Fruit fly (Drosophila melanogaster): ENCODE results near the gene Ir7b.

Gene Ir7b

DNA sequence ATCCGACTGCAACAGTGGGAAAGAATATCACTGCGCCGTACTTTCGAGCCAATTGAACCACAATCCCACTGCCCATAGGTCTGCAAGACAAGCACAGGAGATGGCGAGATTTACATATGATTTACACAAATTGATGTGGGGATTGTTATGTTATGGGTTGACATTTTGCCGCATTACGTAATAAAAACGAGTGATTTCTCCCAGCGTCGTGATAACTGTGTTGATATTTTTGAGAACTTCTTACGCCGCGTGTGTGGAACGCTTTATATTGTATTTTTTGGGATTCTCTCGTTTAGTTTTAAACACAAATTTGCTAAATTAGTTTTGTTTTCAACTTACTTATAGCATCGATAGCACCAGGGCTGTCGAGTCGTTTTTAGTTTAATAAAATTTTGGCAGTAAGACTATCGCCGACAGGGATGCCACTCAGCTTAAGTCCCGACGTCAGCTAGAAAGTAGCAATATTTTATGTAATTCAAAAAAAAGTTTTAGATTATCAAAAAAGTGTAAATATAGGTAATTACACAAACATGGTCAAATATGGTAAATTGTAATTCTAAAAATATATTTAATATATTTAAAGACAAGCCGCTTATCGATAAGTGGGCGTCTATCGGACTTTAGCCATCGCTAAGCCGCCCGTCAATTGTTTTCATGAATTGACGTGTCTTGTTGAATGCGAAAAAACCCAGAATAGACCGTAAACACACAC is 26.8 kb upstream of the Ir7b start, which contains the start of the genes CG45089, ND-MNLL and p115 (continued):
- TF ChIP-seq CG12104 (GFP tag; optimal IDR thresholded peaks at IDR 0.05) (no peak), Sin3A (optimal IDR thresholded peaks at IDR 0.05) (peak; percentile 56), Sox102F (GFP tag; optimal IDR thresholded peaks at IDR 0.05) (peak; percentile 55), CG15073 (GFP tag; optimal IDR thresholded peaks at IDR 0.05) (no peak), CoRest (tag; optimal IDR thresholded peaks at IDR 0.05) (peak; percentile 64), Gug (GFP tag; IDR thresholded peaks at IDR 0.05) (peak; percentile 56; the same call in 1 of the 4 replicates), Dp (GFP tag; optimal IDR thresholded peaks at IDR 0.05) (peak; percentile 35), CG15696 (tag; optimal IDR thresholded peaks at IDR 0.05) (peak; percentile 73), pum (GFP tag; optimal IDR thresholded peaks at IDR 0.05) (peak; percentile 46), CG1792 (GFP tag; optimal IDR thresholded peaks at IDR 0.05) (no peak), CG11723 (GFP tag; optimal IDR thresholded peaks at IDR 0.05) (no peak), Eip74EF (GFP tag; optimal IDR thresholded peaks at IDR 0.05) (peak in 1 of 2 experiments; percentile 23), Hr3 (GFP tag; optimal IDR thresholded peaks at IDR 0.05) (peak; percentile 69), CG1602 (GFP tag; optimal IDR thresholded peaks at IDR 0.05) (peak; percentile 33), slbo (GFP tag; IDR thresholded peaks at IDR 0.05) (peak; percentile 73), CG18599 (GFP tag; optimal IDR thresholded peaks at IDR 0.05) (peak; percentile 51), Hmr (GFP tag; optimal IDR thresholded peaks at IDR 0.05) (peak; percentile 40), CG14050 (GFP tag; IDR thresholded peaks at IDR 0.05) (no peak), CG12236 (GFP tag; optimal IDR thresholded peaks at IDR 0.05) (no peak), fd102C (GFP tag; optimal IDR thresholded peaks at IDR 0.05) (no peak), CG15514 (GFP tag; optimal IDR thresholded peaks at IDR 0.05) (peak; percentile 66), HmgD (GFP tag; optimal IDR thresholded peaks at IDR 0.05) (no peak), Ravus (GFP tag; IDR thresholded peaks at IDR 0.05) (no peak; the same call in 1 of the 2 replicates), Atf-2 (GFP tag; optimal IDR thresholded peaks at IDR 0.05) (no peak), jigr1 (GFP tag; IDR thresholded peaks at IDR 0.05) (no peak; the same call in 2 of the 3 replicates), gcm2 (GFP tag; optimal IDR thresholded peaks at IDR 0.05) (no peak), az2 (GFP tag; optimal IDR thresholded peaks at IDR 0.05) (peak; percentile 55), CG7271 (tag; optimal IDR thresholded peaks at IDR 0.05) (no peak), Xbp1 (GFP tag; optimal IDR thresholded peaks at IDR 0.05) (peak; percentile 80), HLH54F (GFP tag; optimal IDR thresholded peaks at IDR 0.05) (peak; percentile 18), fd64A (GFP tag; optimal IDR thresholded peaks at IDR 0.05) (no peak), peb (GFP tag; IDR thresholded peaks at IDR 0.05) (no peak), sob (GFP tag; IDR thresholded peaks at IDR 0.05) (peak; percentile 73), CG1529 (GFP tag; optimal IDR thresholded peaks at IDR 0.05) (peak; percentile 6), lbe (GFP tag; optimal IDR thresholded peaks at IDR 0.05) (peak; percentile 54), CG6683 (GFP tag; optimal IDR thresholded peaks at IDR 0.05) (peak; percentile 0), gsb (GFP tag; IDR thresholded peaks at IDR 0.05) (no peak), YL-1 (GFP tag; optimal IDR thresholded peaks at IDR 0.05) (peak; percentile 85), bigmax (GFP tag; optimal IDR thresholded peaks at IDR 0.05) (no peak), gsb-n (tag; optimal IDR thresholded peaks at IDR 0.05) (peak; percentile 6), CG4424 (GFP tag; optimal IDR thresholded peaks at IDR 0.05) (peak; percentile 62), CG12071 (GFP tag; optimal IDR thresholded peaks at IDR 0.05) (no peak), CG4404 (GFP tag; IDR thresholded peaks at IDR 0.05) (0 out of 2 replicates have a peak, but pooled peaks have one; percentile 28), sug (tag; optimal IDR thresholded peaks at IDR 0.05) (peak; percentile 65), Elba2 (GFP tag; optimal IDR thresholded peaks at IDR 0.05) (peak; percentile 67), Doc3 (GFP tag; IDR thresholded peaks at IDR 0.05; ENCODE audit: partially characterized antibody) (0 out of 3 replicates have a peak, but pooled peaks have one; percentile 48), Pdp1 (GFP tag; optimal IDR thresholded peaks at IDR 0.05) (peak in 1 of 2 experiments; percentile 98), CG10462 (GFP tag; optimal IDR thresholded peaks at IDR 0.05) (peak; percentile 24), stwl (tag; optimal IDR thresholded peaks at IDR 0.05) (peak; percentile 59)

All from whole organism, embryonic.